Fruit fly (Drosophila melanogaster): ENCODE results near the gene Ant2.

dm6 chrX:10756026-10756561 lies 30.6 kb downstream of the Ant2 start:
- no peak for TF ChIP-seq h (optimal IDR thresholded peaks at IDR 0.05)
- TF ChIP-seq Myc (optimal IDR thresholded peaks at IDR 0.05), result no peak
- TF ChIP-seq psq (optimal IDR thresholded peaks at IDR 0.05), result no peak
- no peak for TF ChIP-seq ttk (optimal IDR thresholded peaks at IDR 0.05)

Measured in Kc167 (cell line).